Fruit fly (Drosophila melanogaster) Kc167 (cell line): Measurements from ENCODE around the gene anchor.

ENCODE experiments used
- h ChIP-seq: fragments of >200 bp; optimal IDR thresholded peaks from 3 replicates; lab custom pipeline; 2018; ENCODE audit warnings: missing external identifiers
- psq ChIP-seq: fragments of >200 bp; optimal IDR thresholded peaks from 2 replicates; lab custom pipeline; 2017; ENCODE audit warnings: missing external identifiers
- ttk ChIP-seq: sonication (Bioruptor generic); optimal IDR thresholded peaks from 2 replicates; lab custom pipeline; 2017; ENCODE audit warnings: missing external identifiers

DNA sequence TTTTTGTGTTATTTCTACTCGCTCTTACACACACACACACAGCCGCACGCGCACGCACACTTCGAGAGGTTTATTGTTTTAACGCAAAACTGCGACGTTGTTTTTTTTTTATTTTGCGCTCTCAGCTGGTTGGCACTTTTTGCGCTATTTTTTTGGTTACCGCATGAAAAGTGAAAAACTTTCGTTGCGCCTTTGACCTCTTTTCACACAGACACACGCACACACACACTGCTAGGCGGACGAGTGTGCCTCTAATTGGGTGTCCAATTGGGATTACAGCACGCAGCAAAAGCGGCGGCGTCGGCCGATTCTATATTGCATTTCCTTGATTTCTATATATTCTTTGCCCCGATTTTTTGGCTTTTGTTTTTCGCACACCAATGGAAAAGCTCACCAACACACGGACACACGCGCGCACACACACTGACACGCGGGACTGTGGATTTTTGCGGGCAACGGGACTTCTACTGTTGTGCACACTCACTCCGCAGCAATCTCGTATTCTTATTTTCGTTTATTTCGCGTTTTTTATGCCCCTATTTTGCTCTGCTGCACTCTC, 46.8 kb downstream of the anchor start:
- TF ChIP-seq psq (lab: Kevin White, UChicago) (no peak), h (lab: Kevin White, UChicago) (no peak), ttk (lab: Kevin White, UChicago) (no peak)
